Fruit fly (Drosophila melanogaster): Measurements from ENCODE around the gene Sgsh.

DNA sequence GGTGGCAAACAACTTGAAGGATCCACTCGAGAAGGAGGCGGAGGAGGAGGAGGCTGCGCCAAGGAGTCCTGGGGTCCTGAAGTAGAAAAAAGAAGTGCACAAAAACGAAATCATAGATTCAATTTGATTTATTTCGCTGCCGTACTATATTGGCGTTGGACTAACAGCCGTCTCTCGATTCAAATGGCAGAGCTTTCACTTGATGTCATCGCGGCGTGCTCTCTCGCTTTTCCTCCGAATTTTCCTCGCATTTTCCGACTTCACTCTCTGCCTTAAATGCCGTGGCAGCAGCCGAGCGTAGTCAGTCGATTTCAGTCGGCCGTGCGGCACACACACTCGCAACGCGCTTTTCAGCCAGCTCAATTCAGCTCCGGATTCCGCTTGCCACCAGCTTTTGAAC is 37.2 kb upstream of the Sgsh start, which contains the start of gene CG43732:
- no peak for TF ChIP-seq Sox102F (GFP tag; optimal IDR thresholded peaks at IDR 0.05)
- no peak for TF ChIP-seq CG16779 (tag; optimal IDR thresholded peaks at IDR 0.05)
- no peak for TF ChIP-seq CG15336 (GFP tag; IDR thresholded peaks at IDR 0.05)
- TF ChIP-seq OdsH (GFP tag; optimal IDR thresholded peaks at IDR 0.05) = no peak
- TF ChIP-seq CG11294 (GFP tag; IDR thresholded peaks at IDR 0.05) = no peak
- TF ChIP-seq CG4318 (GFP tag; optimal IDR thresholded peaks at IDR 0.05) = no peak
- no peak for TF ChIP-seq fd59A (GFP tag; optimal IDR thresholded peaks at IDR 0.05)
- TF ChIP-seq CG3919 (GFP tag; optimal IDR thresholded peaks at IDR 0.05) = no peak
- TF ChIP-seq Sox14 (GFP tag; optimal IDR thresholded peaks at IDR 0.05) = no peak
- no peak for TF ChIP-seq Hr39 (GFP tag; optimal IDR thresholded peaks at IDR 0.05)
- no peak for TF ChIP-seq CG6163 (GFP tag; IDR thresholded peaks at IDR 0.05)
- no peak for TF ChIP-seq CG6276 (GFP tag; optimal IDR thresholded peaks at IDR 0.05)
- no peak for TF ChIP-seq CG31627 (GFP tag; optimal IDR thresholded peaks at IDR 0.05)

All from whole organism, prepupa.